Worm (Caenorhabditis elegans) whole organism, L4 larva: Measurements from ENCODE around the gene F23F12.12.

ENCODE experiments used
- F49E8.2 ChIP-seq: sonication (generic microtip); optimal IDR thresholded peaks from 2 replicates; lab custom pipeline; 2016; ENCODE audit warnings: missing compliant biosample characterization, mild to moderate bottlenecking, missing genetic modification characterization, borderline replicate concordance
- T20F7.1 ChIP-seq: fragments of 200-800 bp; sonication (Bioruptor generic); optimal IDR thresholded peaks from 2 replicates; lab custom pipeline; 2018; ENCODE audit warnings: mild to moderate bottlenecking, missing genetic modification characterization, missing compliant biosample characterization
- T26A8.4 ChIP-seq: fragments of 200-800 bp; sonication (Bioruptor generic); IDR thresholded peaks from 2 replicates; pipeline ENCODE4 v1.3.6; 2022; ENCODE audit warnings: missing genetic modification characterization, missing compliant biosample characterization
- Y105C5A.15 ChIP-seq: fragments of 200-800 bp; sonication (Bioruptor generic); IDR thresholded peaks from 2 replicates; pipeline ENCODE4 v1.3.6; 2022; ENCODE audit warnings: missing genetic modification characterization, missing compliant biosample characterization
- Y5F2A.4 ChIP-seq: fragments of 200-800 bp; sonication (Bioruptor generic); optimal IDR thresholded peaks from 2 replicates; lab custom pipeline; 2018; ENCODE audit warnings: mild to moderate bottlenecking, missing genetic modification characterization, missing compliant biosample characterization
- ZK546.5 ChIP-seq, 2 experiments: sonication (generic microtip); optimal IDR thresholded peaks; 2 replicates each; lab custom pipeline; 2017; ENCODE audit warnings: missing biosample characterization in 2 of 2, missing genetic modification characterization in 2 of 2
- aha-1 ChIP-seq: fragments of 150-350 bp; peaks from one replicate; lab custom pipeline; 2014; ENCODE audit warnings: missing biosample characterization, missing genetic modification characterization
- aly-2 ChIP-seq: sonication (generic microtip); optimal IDR thresholded peaks from 2 replicates; lab custom pipeline; 2018; ENCODE audit warnings: missing biosample characterization, missing genetic modification characterization
- ama-1 ChIP-seq: fragments of 150-350 bp; optimal IDR thresholded peaks from 2 replicates; lab custom pipeline; 2014; ENCODE audit warnings: inconsistent platforms, mixed read lengths
- attf-4 ChIP-seq: sonication (generic microtip); optimal IDR thresholded peaks from 3 replicates; lab custom pipeline; 2017; ENCODE audit warnings: missing biosample characterization, missing genetic modification characterization
- ceh-44 ChIP-seq: fragments of 200-800 bp; sonication (Bioruptor generic); IDR thresholded peaks from 2 replicates; pipeline ENCODE4 v1.3.6; 2022; ENCODE audit warnings: missing genetic modification reagents, missing genetic modification characterization, missing compliant biosample characterization
- ces-1 ChIP-seq: fragments of 150-350 bp; sonication (generic microtip); optimal IDR thresholded peaks from 4 replicates; lab custom pipeline; 2014; ENCODE audit warnings: missing biosample characterization, missing genetic modification reagents, missing genetic modification characterization
- cey-2 ChIP-seq: sonication (generic microtip); optimal IDR thresholded peaks from 3 replicates; lab custom pipeline; 2017; ENCODE audit warnings: missing genetic modification characterization, mild to moderate bottlenecking, missing compliant biosample characterization, antibody characterized with exemption, borderline replicate concordance; ENCODE audit not compliant: insufficient read depth
- dmd-6 ChIP-seq: fragments of 200-800 bp; sonication (Bioruptor generic); IDR thresholded peaks from 2 replicates; pipeline ENCODE4 v1.3.6; 2022; ENCODE audit warnings: missing genetic modification reagents, missing genetic modification characterization, missing compliant biosample characterization
- egl-27 ChIP-seq: sonication (generic microtip); optimal IDR thresholded peaks from 3 replicates; lab custom pipeline; 2017; ENCODE audit warnings: missing biosample characterization, missing genetic modification reagents, missing genetic modification characterization
- hif-1 ChIP-seq, 2 experiments: sonication (generic microtip); optimal IDR thresholded peaks; 2 replicates each; lab custom pipeline; 2016 to 2017; ENCODE audit warnings: missing compliant biosample characterization in 2 of 2, missing genetic modification characterization in 2 of 2, missing genetic modification reagents in 2 of 2, missing genotype in 2 of 2, mild to moderate bottlenecking in 1 of 2
- hmg-1.1 ChIP-seq: fragments of 200-800 bp; sonication (Bioruptor generic); IDR thresholded peaks from 2 replicates; pipeline ENCODE4 v1.3.6; 2022; ENCODE audit warnings: missing genetic modification reagents, missing genetic modification characterization, missing compliant biosample characterization
- lim-7 ChIP-seq: fragments of 200-800 bp; sonication (Bioruptor generic); IDR thresholded peaks from 2 replicates; pipeline ENCODE4 v1.3.6; 2022; ENCODE audit warnings: missing genetic modification characterization, missing compliant biosample characterization
- lin-15B ChIP-seq: fragments of 150-350 bp; sonication (generic microtip); optimal IDR thresholded peaks from 3 replicates; lab custom pipeline; 2014; ENCODE audit warnings: missing biosample characterization, missing genetic modification characterization
- lin-39 ChIP-seq: fragments of 150-350 bp; optimal IDR thresholded peaks from 2 replicates; lab custom pipeline; 2014; ENCODE audit warnings: missing biosample characterization, missing genetic modification reagents, missing genetic modification characterization
- madf-5 ChIP-seq, 2 experiments: fragments of 200-800 bp; sonication (Bioruptor generic); IDR thresholded peaks; 2 replicates each; pipeline ENCODE4 v1.3.6; 2022; ENCODE audit warnings: missing compliant biosample characterization in 2 of 2, missing genetic modification characterization in 2 of 2
- mdl-1 ChIP-seq, 2 experiments: fragments of 150-350 bp in 1 of 2; sonication (generic microtip) in 1 of 2; optimal IDR thresholded peaks; 2 replicates each; lab custom pipeline; 2014 to 2017; ENCODE audit warnings: missing biosample characterization in 2 of 2, missing genetic modification characterization in 2 of 2
- nhr-11 ChIP-seq: fragments of 150-350 bp; optimal IDR thresholded peaks from 2 replicates; lab custom pipeline; 2014; ENCODE audit warnings: missing biosample characterization, missing genetic modification characterization
- nhr-111 ChIP-seq: fragments of 200-800 bp; sonication (Bioruptor generic); optimal IDR thresholded peaks from 2 replicates; lab custom pipeline; 2018; ENCODE audit warnings: mild to moderate bottlenecking, missing genetic modification characterization, missing compliant biosample characterization
- nhr-25 ChIP-seq: sonication (generic microtip); optimal IDR thresholded peaks from 2 replicates; lab custom pipeline; 2017; ENCODE audit warnings: missing genetic modification characterization, mild to moderate bottlenecking, missing compliant biosample characterization, antibody characterized with exemption, moderate library complexity, borderline replicate concordance; ENCODE audit not compliant: insufficient read depth
- nhr-48 ChIP-seq: sonication (generic microtip); optimal IDR thresholded peaks from 2 replicates; lab custom pipeline; 2016; ENCODE audit warnings: mild to moderate bottlenecking, missing genetic modification characterization, missing compliant biosample characterization
- nhr-6 ChIP-seq: fragments of 150-350 bp; optimal IDR thresholded peaks from 2 replicates; lab custom pipeline; 2014; ENCODE audit warnings: missing biosample characterization, missing genetic modification characterization
- nhr-77 ChIP-seq: fragments of 150-350 bp; optimal IDR thresholded peaks from 2 replicates; lab custom pipeline; 2014; ENCODE audit warnings: missing biosample characterization, missing genetic modification characterization
- pha-4 ChIP-seq, 2 experiments: fragments of 150-350 bp in 1 of 2; fragments of 200-800 bp in 1 of 2; sonication (Bioruptor generic) in 1 of 2; IDR thresholded peaks in 1 of 2; optimal IDR thresholded peaks in 1 of 2; 2 replicates each; pipeline versions ENCODE4 v1.3.6 to Lab custom; 2014 to 2022; ENCODE audit warnings: missing genetic modification characterization in 2 of 2, missing genetic modification reagents in 2 of 2, missing biosample characterization in 1 of 2, missing compliant biosample characterization in 1 of 2
- sdz-12 ChIP-seq: fragments of 200-800 bp; sonication (Bioruptor generic); optimal IDR thresholded peaks from 2 replicates; lab custom pipeline; 2018; ENCODE audit warnings: mild to moderate bottlenecking, missing genetic modification characterization, missing compliant biosample characterization
- skn-1 ChIP-seq: fragments of 150-350 bp; optimal IDR thresholded peaks from 2 replicates; lab custom pipeline; 2014; ENCODE audit warnings: missing biosample characterization, missing genetic modification characterization
- spr-1 ChIP-seq: sonication (generic microtip); optimal IDR thresholded peaks from 2 replicates; lab custom pipeline; 2016; ENCODE audit warnings: mild to moderate bottlenecking, missing genetic modification characterization, missing compliant biosample characterization
- unc-130 ChIP-seq: sonication (generic microtip); optimal IDR thresholded peaks from 2 replicates; lab custom pipeline; 2016; ENCODE audit warnings: missing genetic modification reagents, missing genetic modification characterization, missing compliant biosample characterization
- zfp-2 ChIP-seq: sonication (generic microtip); optimal IDR thresholded peaks from 2 replicates; lab custom pipeline; 2016; ENCODE audit warnings: mild to moderate bottlenecking, missing genetic modification characterization, missing compliant biosample characterization
- ztf-7 ChIP-seq: fragments of 150-350 bp; optimal IDR thresholded peaks from 2 replicates; lab custom pipeline; 2014; ENCODE audit warnings: missing biosample characterization, missing genetic modification characterization

Gene F23F12.12

ce11 chrIII:6464113-6464571, 43.8 kb upstream of the F23F12.12 start (continued):
- no peak for TF ChIP-seq aly-2 (tag; lab: Kevin White, UChicago)
- TF ChIP-seq nhr-48 = peak; percentile 89
- no peak for TF ChIP-seq cey-2 (tag; lab: Kevin White, UChicago)
- TF ChIP-seq unc-130 = peak; percentile 7
- TF ChIP-seq hmg-1.1 (GFP tag; lab: Robert Waterston, UW) = peak; percentile 89
- no peak for TF ChIP-seq skn-1 (tag; lab: Kevin White, UChicago)
- peak; percentile 25 for TF ChIP-seq sdz-12 (GFP tag; lab: Kevin White, UChicago)
- TF ChIP-seq mdl-1 (tag; optimal IDR thresholded peaks at IDR 0.05; lab: Kevin White, UChicago) = peak; percentile 81 to 95
- TF ChIP-seq ZK546.5 (tag; optimal IDR thresholded peaks at IDR 0.05; lab: Kevin White, UChicago) = no peak
- no peak for TF ChIP-seq attf-4 (tag; lab: Kevin White, UChicago)
- no peak for TF ChIP-seq lim-7 (GFP tag; lab: Robert Waterston, UW)
- TF ChIP-seq lin-15B = no peak
- TF ChIP-seq ama-1 (lab: Kevin White, UChicago) = peak; percentile 89
- TF ChIP-seq nhr-6 (tag; lab: Kevin White, UChicago) = peak; percentile 91
- TF ChIP-seq pha-4 (GFP tag; IDR thresholded peaks at IDR 0.05; lab: Robert Waterston, UW) = no peak; the same call in none of the 2 replicates
- TF ChIP-seq pha-4 (tag; optimal IDR thresholded peaks at IDR 0.05; lab: Kevin White, UChicago) = peak; percentile 84
- peak; percentile 77 for TF ChIP-seq spr-1 (tag; lab: Kevin White, UChicago)
- no peak for TF ChIP-seq madf-5 (GFP tag; IDR thresholded peaks at IDR 0.05; lab: Robert Waterston, UW)
- TF ChIP-seq nhr-25 (tag; lab: Kevin White, UChicago) = peak; percentile 51
- TF ChIP-seq T26A8.4 = peak; percentile 92
- TF ChIP-seq F49E8.2 (tag; lab: Kevin White, UChicago) = no peak
- TF ChIP-seq nhr-111 (GFP tag; lab: Kevin White, UChicago) = no peak
- TF ChIP-seq ces-1 (GFP tag; lab: Kevin White, UChicago) = no peak
- peak; percentile 85 for TF ChIP-seq nhr-77 (tag; lab: Kevin White, UChicago)
- no peak for TF ChIP-seq egl-27 (tag; lab: Kevin White, UChicago)
- peak; percentile 95 for TF ChIP-seq dmd-6 (GFP tag; lab: Robert Waterston, UW)
- peak; percentile 46 for TF ChIP-seq Y5F2A.4 (GFP tag; lab: Kevin White, UChicago)
- TF ChIP-seq ztf-7 (tag; lab: Kevin White, UChicago) = no peak
- TF ChIP-seq nhr-11 = peak; percentile 60
- peak; percentile 95 for TF ChIP-seq aha-1 (tag; lab: Kevin White, UChicago)
- no peak for TF ChIP-seq lin-39 (tag; lab: Kevin White, UChicago)
- TF ChIP-seq ceh-44 = no peak
- peak; percentile 29 for TF ChIP-seq zfp-2 (tag; lab: Kevin White, UChicago)

- no peak for TF ChIP-seq nhr-48
These were observed 43.0 kb upstream of the F23F12.12 start, which contains the start of gene nduf-2.2 for ce11 chrIII:6464913-6465312. nduf-2.2 (plus strand) TSS chrIII:6465222.

- TF ChIP-seq aha-1 (tag; lab: Kevin White, UChicago) (peak; percentile 4), mdl-1 (tag; optimal IDR thresholded peaks at IDR 0.05; lab: Kevin White, UChicago) (no peak)
These were observed 40.9 kb upstream of the F23F12.12 start, which contains the start of gene T26A5.2 for ce11 chrIII:6467005-6467404. T26A5.2 (plus strand) TSS chrIII:6467305.

ce11 chrIII:6471451-6471850, 36.5 kb upstream of the F23F12.12 start, which contains the start of gene wht-6:
wht-6 (plus strand) TSS chrIII:6471751.
- no peak for TF ChIP-seq T20F7.1 (GFP tag; lab: Kevin White, UChicago)
- TF ChIP-seq nhr-77 (tag; lab: Kevin White, UChicago) = no peak

ce11 chrIII:6476380-6476779, 31.6 kb upstream of the F23F12.12 start:
- TF ChIP-seq nhr-6 (tag; lab: Kevin White, UChicago) = no peak
- no peak for TF ChIP-seq hif-1 (tag; optimal IDR thresholded peaks at IDR 0.05; lab: Kevin White, UChicago)
- no peak for TF ChIP-seq Y105C5A.15
- no peak for TF ChIP-seq spr-1 (tag; lab: Kevin White, UChicago)
